Worm (Caenorhabditis elegans) whole organism, young adult: ENCODE data around the gene str-225.

Experiments used
- K12H6.12 ChIP-seq: fragments of 200-800 bp; sonication (Bioruptor generic); optimal IDR thresholded peaks from 2 replicates; lab custom pipeline; 2018; ENCODE audit warnings: mild to moderate bottlenecking, missing genetic modification characterization, missing compliant biosample characterization
- ama-1 ChIP-seq, 3 experiments: fragments of 150-350 bp in 1 of 3; sonication (generic microtip) in 2 of 3; optimal IDR thresholded peaks; 2 replicates each; lab custom pipeline; 2014 to 2018; ENCODE audit warnings: missing biosample characterization in 2 of 3, missing genetic modification characterization in 2 of 3, missing genetic modification reagents in 2 of 3
- gei-17 ChIP-seq: fragments of 200-800 bp; sonication (Bioruptor generic); optimal IDR thresholded peaks from 2 replicates; lab custom pipeline; 2018; ENCODE audit warnings: mild to moderate bottlenecking, missing genetic modification characterization, missing compliant biosample characterization
- madf-10 ChIP-seq: sonication (generic microtip); optimal IDR thresholded peaks from 2 replicates; lab custom pipeline; 2016; ENCODE audit warnings: mild to moderate bottlenecking, missing genetic modification characterization, missing compliant biosample characterization
- nhr-90 ChIP-seq: sonication (generic microtip); optimal IDR thresholded peaks from 2 replicates; lab custom pipeline; 2016; ENCODE audit warnings: missing genotype, mild to moderate bottlenecking, missing genetic modification characterization, missing compliant biosample characterization
- pbrm-1 ChIP-seq: fragments of 200-800 bp; sonication (Bioruptor generic); IDR thresholded peaks from 2 replicates; pipeline ENCODE4 v1.3.6; 2022; ENCODE audit warnings: missing genetic modification reagents, missing genetic modification characterization, missing compliant biosample characterization
- snpc-4 ChIP-seq, 5 experiments: fragments of 150-350 bp in 1 of 5; sonication (generic microtip) in 4 of 5; optimal IDR thresholded peaks; 2 replicates each; lab custom pipeline; 2014 to 2018; ENCODE audit warnings: missing genetic modification characterization in 5 of 5, missing biosample characterization in 3 of 5, antibody characterized with exemption in 2 of 5, mild to moderate bottlenecking in 2 of 5, missing compliant biosample characterization in 2 of 5, missing genotype in 2 of 5, moderate library complexity in 2 of 5, missing genetic modification reagents in 1 of 5
- ztf-3 ChIP-seq: fragments of 200-800 bp; sonication (Bioruptor generic); optimal IDR thresholded peaks from 2 replicates; lab custom pipeline; 2018; ENCODE audit warnings: mild to moderate bottlenecking, missing genetic modification characterization, missing compliant biosample characterization

ce11 chrV:3541117-3541516, 33.5 kb downstream of the str-225 start, which contains the start of gene srbc-67:
- TF ChIP-seq ztf-3: no peak
- TF ChIP-seq madf-10 (tag; lab: Kevin White, UChicago): no peak
- no peak for TF ChIP-seq gei-17 (GFP tag; lab: Kevin White, UChicago)
- no peak for TF ChIP-seq ama-1 (optimal IDR thresholded peaks at IDR 0.05; lab: Kevin White, UChicago)
- TF ChIP-seq ama-1 (GFP tag; optimal IDR thresholded peaks at IDR 0.05; lab: Kevin White, UChicago): no peak
- TF ChIP-seq nhr-90 (tag; lab: Kevin White, UChicago): no peak
- TF ChIP-seq pbrm-1: no peak
- TF ChIP-seq K12H6.12 (tag; lab: Kevin White, UChicago): no peak
- TF ChIP-seq snpc-4 (GFP tag; optimal IDR thresholded peaks at IDR 0.05; lab: Kevin White, UChicago): no peak
- TF ChIP-seq snpc-4 (tag; optimal IDR thresholded peaks at IDR 0.05; lab: Kevin White, UChicago): no peak
